Worm (Caenorhabditis elegans) whole organism, young adult: ENCODE data around the gene K11H12.7.

Experiments used
- B0019.2 ChIP-seq: fragments of 200-800 bp; sonication (Bioruptor generic); conservative IDR thresholded peaks from 2 replicates; pipeline ENCODE4 v1.3.6; 2022; ENCODE audit warnings: missing genetic modification reagents, missing genetic modification characterization, missing compliant biosample characterization
- B0035.1 ChIP-seq: sonication (generic microtip); optimal IDR thresholded peaks from 2 replicates; lab custom pipeline; 2016; ENCODE audit warnings: missing genetic modification characterization, mild to moderate bottlenecking, missing compliant biosample characterization, missing genotype, missing genetic modification reagents
- B0261.1 ChIP-seq: sonication (generic microtip); optimal IDR thresholded peaks from 2 replicates; lab custom pipeline; 2016; ENCODE audit warnings: mild to moderate bottlenecking, missing genetic modification characterization, moderate library complexity, missing compliant biosample characterization
- B0336.3 ChIP-seq: fragments of 200-800 bp; sonication (Bioruptor generic); IDR thresholded peaks from 2 replicates; pipeline ENCODE4 v1.3.6; 2022; ENCODE audit warnings: missing genetic modification characterization, missing compliant biosample characterization
- F22D6.2 ChIP-seq: sonication (generic microtip); optimal IDR thresholded peaks from 2 replicates; lab custom pipeline; 2016; ENCODE audit warnings: mild to moderate bottlenecking, missing genetic modification characterization, missing compliant biosample characterization
- F37B4.10 ChIP-seq: fragments of 200-800 bp; sonication (Bioruptor generic); IDR thresholded peaks from 2 replicates; pipeline ENCODE4 v1.3.6; 2022; ENCODE audit warnings: missing genetic modification characterization, missing compliant biosample characterization
- F57C9.4 ChIP-seq: sonication (generic microtip); optimal IDR thresholded peaks from 2 replicates; lab custom pipeline; 2017; ENCODE audit warnings: mild to moderate bottlenecking, missing genetic modification characterization, missing compliant biosample characterization
- K11D2.4 ChIP-seq: fragments of 200-800 bp; sonication (Bioruptor generic); IDR thresholded peaks from 2 replicates; pipeline ENCODE4 v1.3.6; 2022; ENCODE audit warnings: missing genetic modification reagents, missing genetic modification characterization, missing compliant biosample characterization
- T07F8.4 ChIP-seq: sonication (generic microtip); optimal IDR thresholded peaks from 2 replicates; lab custom pipeline; 2016; ENCODE audit warnings: mild to moderate bottlenecking, missing genetic modification characterization, moderate library complexity, missing compliant biosample characterization
- Y53G8AR.9 ChIP-seq: fragments of 200-800 bp; sonication (Bioruptor generic); conservative IDR thresholded peaks from 2 replicates; pipeline ENCODE4 v1.3.6; 2022; ENCODE audit warnings: missing genetic modification reagents, missing genetic modification characterization, missing compliant biosample characterization
- Y56A3A.18 ChIP-seq: fragments of 200-800 bp; sonication (Bioruptor generic); IDR thresholded peaks from 2 replicates; pipeline ENCODE4 v1.3.6; 2022; ENCODE audit warnings: missing genetic modification reagents, missing genetic modification characterization, missing compliant biosample characterization
- Y67H2A.10 ChIP-seq: fragments of 200-800 bp; sonication (Bioruptor generic); conservative IDR thresholded peaks from 2 replicates; pipeline ENCODE4 v1.3.6; 2022; ENCODE audit warnings: missing genetic modification reagents, missing genetic modification characterization, missing compliant biosample characterization
- akir-1 ChIP-seq: fragments of 200-800 bp; sonication (Bioruptor generic); optimal IDR thresholded peaks from 2 replicates; lab custom pipeline; 2018; ENCODE audit warnings: mild to moderate bottlenecking, missing genetic modification characterization, moderate library complexity, missing compliant biosample characterization
- ama-1 ChIP-seq, 3 experiments: fragments of 150-350 bp in 1 of 3; sonication (generic microtip) in 2 of 3; optimal IDR thresholded peaks; 2 replicates each; lab custom pipeline; 2014 to 2018; ENCODE audit warnings: missing biosample characterization in 2 of 3, missing genetic modification characterization in 2 of 3, missing genetic modification reagents in 2 of 3
- aptf-2 ChIP-seq: fragments of 200-800 bp; sonication (Bioruptor generic); conservative IDR thresholded peaks from 2 replicates; pipeline ENCODE4 v1.3.6; 2022; ENCODE audit warnings: missing genetic modification reagents, missing genetic modification characterization, missing compliant biosample characterization
- attf-5 ChIP-seq: fragments of 200-800 bp; sonication (Bioruptor generic); optimal IDR thresholded peaks from 2 replicates; lab custom pipeline; 2018; ENCODE audit warnings: mild to moderate bottlenecking, missing genetic modification characterization, missing compliant biosample characterization
- cebp-1 ChIP-seq, 2 experiments: fragments of 200-800 bp in 1 of 2; sonication (Bioruptor generic) in 1 of 2; sonication (generic microtip) in 1 of 2; IDR thresholded peaks in 1 of 2; optimal IDR thresholded peaks in 1 of 2; 2 replicates each; pipeline versions ENCODE4 v1.3.6 to Lab custom; 2017 to 2022; ENCODE audit warnings: missing compliant biosample characterization in 2 of 2, missing genetic modification characterization in 2 of 2, mild to moderate bottlenecking in 1 of 2, missing genetic modification reagents in 1 of 2, moderate library complexity in 1 of 2
- ceh-100 ChIP-seq: fragments of 200-800 bp; sonication (Bioruptor generic); IDR thresholded peaks from 2 replicates; pipeline ENCODE4 v1.3.6; 2022; ENCODE audit warnings: missing genetic modification reagents, missing genetic modification characterization, missing compliant biosample characterization
- ceh-40 ChIP-seq: fragments of 200-800 bp; sonication (Bioruptor generic); IDR thresholded peaks from 2 replicates; pipeline ENCODE4 v1.3.6; 2022; ENCODE audit warnings: missing genetic modification characterization, missing compliant biosample characterization
- ceh-79 ChIP-seq: sonication (generic microtip); optimal IDR thresholded peaks from 2 replicates; lab custom pipeline; 2017; ENCODE audit warnings: mild to moderate bottlenecking, missing genetic modification characterization, missing compliant biosample characterization
- die-1 ChIP-seq: sonication (generic microtip); optimal IDR thresholded peaks from 2 replicates; lab custom pipeline; 2016; ENCODE audit warnings: missing genotype, mild to moderate bottlenecking, missing genetic modification characterization, missing compliant biosample characterization
- dpl-1 ChIP-seq: fragments of 150-350 bp; optimal IDR thresholded peaks from 2 replicates; lab custom pipeline; 2014; ENCODE audit warnings: missing biosample characterization, missing genetic modification reagents, missing genetic modification characterization
- egl-18 ChIP-seq: fragments of 200-800 bp; sonication (Bioruptor generic); IDR thresholded peaks from 2 replicates; pipeline ENCODE4 v1.3.6; 2022; ENCODE audit warnings: missing genetic modification reagents, missing genetic modification characterization, missing compliant biosample characterization
- egl-44 ChIP-seq: fragments of 200-800 bp; sonication (Bioruptor generic); IDR thresholded peaks from 2 replicates; pipeline ENCODE4 v1.3.6; 2022; ENCODE audit warnings: missing genetic modification reagents, missing genetic modification characterization, missing compliant biosample characterization
- ekl-4 ChIP-seq: fragments of 200-800 bp; sonication (Bioruptor generic); IDR thresholded peaks from 2 replicates; pipeline ENCODE4 v1.3.6; 2022; ENCODE audit warnings: missing genetic modification reagents, missing genetic modification characterization, missing compliant biosample characterization
- fkh-3 ChIP-seq: sonication (generic microtip); optimal IDR thresholded peaks from 2 replicates; lab custom pipeline; 2016; ENCODE audit warnings: mild to moderate bottlenecking, missing genetic modification characterization, missing compliant biosample characterization
- hlh-12 ChIP-seq: sonication (generic microtip); optimal IDR thresholded peaks from 2 replicates; lab custom pipeline; 2016; ENCODE audit warnings: missing genetic modification characterization, missing compliant biosample characterization
- hrde-1 ChIP-seq: sonication (generic microtip); optimal IDR thresholded peaks from 2 replicates; lab custom pipeline; 2016; ENCODE audit warnings: missing genetic modification characterization, mild to moderate bottlenecking, missing compliant biosample characterization, moderate library complexity, missing genotype, missing genetic modification reagents, borderline replicate concordance
- let-607 ChIP-seq, 2 experiments: fragments of 200-800 bp in 1 of 2; sonication (Bioruptor generic) in 1 of 2; sonication (generic microtip) in 1 of 2; optimal IDR thresholded peaks; 2 replicates each; lab custom pipeline; 2016 to 2018; ENCODE audit warnings: mild to moderate bottlenecking in 2 of 2, missing compliant biosample characterization in 2 of 2, missing genetic modification characterization in 2 of 2, moderate library complexity in 2 of 2, missing genotype in 1 of 2
- lin-35 ChIP-seq, 3 experiments: fragments of 150-350 bp in 2 of 3; sonication (generic microtip) in 1 of 3; optimal IDR thresholded peaks; 2 replicates each; lab custom pipeline; 2014 to 2018; ENCODE audit warnings: missing biosample characterization in 3 of 3, missing genetic modification characterization in 3 of 3, missing genetic modification reagents in 3 of 3
- lsy-27 ChIP-seq: sonication (generic microtip); optimal IDR thresholded peaks from 2 replicates; lab custom pipeline; 2017; ENCODE audit warnings: missing genetic modification characterization, mild to moderate bottlenecking, missing compliant biosample characterization, antibody characterized with exemption, missing genotype, borderline replicate concordance; ENCODE audit not compliant: insufficient read depth
- madf-10 ChIP-seq: sonication (generic microtip); optimal IDR thresholded peaks from 2 replicates; lab custom pipeline; 2016; ENCODE audit warnings: mild to moderate bottlenecking, missing genetic modification characterization, missing compliant biosample characterization
- madf-3 ChIP-seq: fragments of 200-800 bp; sonication (Bioruptor generic); IDR thresholded peaks from 2 replicates; pipeline ENCODE4 v1.3.6; 2022; ENCODE audit warnings: missing genetic modification reagents, missing genetic modification characterization, missing compliant biosample characterization
- madf-6 ChIP-seq: fragments of 200-800 bp; sonication (Bioruptor generic); IDR thresholded peaks from 2 replicates; pipeline ENCODE4 v1.3.6; 2022; ENCODE audit warnings: missing genetic modification reagents, missing genetic modification characterization, missing compliant biosample characterization
- mcd-1 ChIP-seq: fragments of 200-800 bp; sonication (Bioruptor generic); IDR thresholded peaks from 2 replicates; pipeline ENCODE4 v1.3.6; 2022; ENCODE audit warnings: missing genetic modification reagents, missing genetic modification characterization, missing compliant biosample characterization
- mel-28 ChIP-seq: sonication (generic microtip); optimal IDR thresholded peaks from 2 replicates; lab custom pipeline; 2016; ENCODE audit warnings: borderline replicate concordance, mild to moderate bottlenecking, missing genetic modification characterization, missing compliant biosample characterization
- mxl-1 ChIP-seq: sonication (generic microtip); optimal IDR thresholded peaks from 2 replicates; lab custom pipeline; 2016; ENCODE audit warnings: missing genetic modification characterization, missing compliant biosample characterization
- nhr-120 ChIP-seq: fragments of 200-800 bp; sonication (Bioruptor generic); IDR thresholded peaks from 2 replicates; pipeline ENCODE4 v1.3.6; 2022; ENCODE audit warnings: missing genetic modification characterization, missing compliant biosample characterization
- rcor-1 ChIP-seq: fragments of 200-800 bp; sonication (Bioruptor generic); IDR thresholded peaks from 2 replicates; pipeline ENCODE4 v1.3.6; 2022; ENCODE audit warnings: missing genetic modification reagents, missing genetic modification characterization, missing compliant biosample characterization
- sea-2 ChIP-seq: fragments of 200-800 bp; sonication (Bioruptor generic); IDR thresholded peaks from 2 replicates; pipeline ENCODE4 v1.3.6; 2022; ENCODE audit warnings: missing genetic modification characterization, missing compliant biosample characterization
- snpc-1.1 ChIP-seq: sonication (generic microtip); optimal IDR thresholded peaks from 2 replicates; lab custom pipeline; 2017; ENCODE audit warnings: missing genetic modification characterization, mild to moderate bottlenecking, missing compliant biosample characterization, antibody characterized with exemption, moderate library complexity, missing genotype, missing genetic modification reagents; ENCODE audit not compliant: insufficient read depth
- snpc-1.3 ChIP-seq: sonication (generic microtip); optimal IDR thresholded peaks from 2 replicates; lab custom pipeline; 2017; ENCODE audit warnings: missing genetic modification characterization, mild to moderate bottlenecking, missing compliant biosample characterization, antibody characterized with exemption, moderate library complexity, missing genotype, missing genetic modification reagents; ENCODE audit not compliant: insufficient read depth
- tlf-1 ChIP-seq: fragments of 200-800 bp; sonication (Bioruptor generic); optimal IDR thresholded peaks from 2 replicates; lab custom pipeline; 2018; ENCODE audit warnings: mild to moderate bottlenecking, missing genetic modification characterization, missing compliant biosample characterization
- xnd-1 ChIP-seq: sonication (generic microtip); optimal IDR thresholded peaks from 2 replicates; lab custom pipeline; 2016; ENCODE audit warnings: missing genotype, missing genetic modification reagents, missing genetic modification characterization, missing compliant biosample characterization
- zfh-2 ChIP-seq: fragments of 200-800 bp; sonication (Bioruptor generic); conservative IDR thresholded peaks from 2 replicates; pipeline ENCODE4 v1.3.6; 2022; ENCODE audit warnings: missing genetic modification reagents, missing genetic modification characterization, missing compliant biosample characterization
- ztf-25 ChIP-seq: fragments of 200-800 bp; sonication (Bioruptor generic); IDR thresholded peaks from 2 replicates; pipeline ENCODE4 v1.3.6; 2022; ENCODE audit warnings: missing genetic modification reagents, missing genetic modification characterization, missing compliant biosample characterization

Gene K11H12.7

ce11 chrIV:620324-620723, 45.0 kb upstream of the K11H12.7 start (continued):
- TF ChIP-seq let-607 (tag; optimal IDR thresholded peaks at IDR 0.05; lab: Kevin White, UChicago) (peak; percentile 12 to 16), ceh-100 (GFP tag; lab: Robert Waterston, UW) (0 out of 2 replicates have a peak, but pooled peaks have one; percentile 26), die-1 (tag; lab: Kevin White, UChicago) (peak; percentile 50), madf-3 (GFP tag; lab: Robert Waterston, UW) (no peak), snpc-1.1 (tag; lab: Kevin White, UChicago) (no peak), mel-28 (tag; lab: Kevin White, UChicago) (no peak), hlh-12 (peak; percentile 45), F22D6.2 (tag; lab: Kevin White, UChicago) (no peak), lin-35 (GFP tag; optimal IDR thresholded peaks at IDR 0.05; lab: Kevin White, UChicago) (peak in 1 of 3 experiments; percentile 65), B0035.1 (tag; lab: Kevin White, UChicago) (no peak), cebp-1 (GFP tag; IDR thresholded peaks at IDR 0.05; lab: Robert Waterston, UW) (no peak), cebp-1 (tag; optimal IDR thresholded peaks at IDR 0.05; lab: Kevin White, UChicago) (no peak), ekl-4 (GFP tag; lab: Robert Waterston, UW) (peak; percentile 39), ceh-79 (no peak), zfh-2 (no peak), akir-1 (peak; percentile 29), madf-10 (tag; lab: Kevin White, UChicago) (peak; percentile 44), madf-6 (GFP tag; lab: Robert Waterston, UW) (0 out of 2 replicates have a peak, but pooled peaks have one; percentile 33), mcd-1 (GFP tag; lab: Robert Waterston, UW) (peak; percentile 58), F37B4.10 (GFP tag; lab: Robert Waterston, UW) (no peak), lsy-27 (tag; lab: Kevin White, UChicago) (no peak), ceh-40 (peak; percentile 83; the same call in 1 of the 2 replicates), ama-1 (optimal IDR thresholded peaks at IDR 0.05; lab: Kevin White, UChicago) (no peak), ama-1 (GFP tag; optimal IDR thresholded peaks at IDR 0.05; lab: Kevin White, UChicago) (peak; percentile 17 to 64), K11D2.4 (GFP tag; lab: Robert Waterston, UW) (peak; percentile 48; the same call in 1 of the 2 replicates), rcor-1 (GFP tag; lab: Robert Waterston, UW) (peak; percentile 42; the same call in 1 of the 2 replicates), Y67H2A.10 (GFP tag; lab: Robert Waterston, UW) (no peak), attf-5 (GFP tag; lab: Kevin White, UChicago) (peak; percentile 9), B0019.2 (peak; percentile 55; the same call in 1 of the 2 replicates), sea-2 (no peak), egl-18 (no peak), nhr-120 (GFP tag; lab: Robert Waterston, UW) (no peak), snpc-1.3 (tag; lab: Kevin White, UChicago) (peak; percentile 32), tlf-1 (GFP tag; lab: Kevin White, UChicago) (no peak), B0336.3 (no peak), egl-44 (GFP tag; lab: Robert Waterston, UW) (peak; percentile 75; the same call in 1 of the 2 replicates), fkh-3 (tag; lab: Kevin White, UChicago) (no peak), hrde-1 (tag; lab: Kevin White, UChicago) (no peak), B0261.1 (tag; lab: Kevin White, UChicago) (peak; percentile 85), aptf-2 (GFP tag; lab: Robert Waterston, UW) (peak; percentile 20; the same call in 1 of the 2 replicates), F57C9.4 (tag; lab: Kevin White, UChicago) (no peak), T07F8.4 (peak; percentile 29), Y56A3A.18 (GFP tag; lab: Robert Waterston, UW) (0 out of 2 replicates have a peak, but pooled peaks have one; percentile 60), dpl-1 (GFP tag; lab: Kevin White, UChicago) (no peak), xnd-1 (no peak), Y53G8AR.9 (no peak), ztf-25 (GFP tag; lab: Robert Waterston, UW) (peak; percentile 68; the same call in 1 of the 2 replicates), mxl-1 (tag; lab: Kevin White, UChicago) (no peak)
